Fruit fly (Drosophila melanogaster) S2 (cell line): ENCODE measurements around the gene CG13043.

ENCODE experiments used
- CG8478 ChIP-seq: fragments of >200 bp; optimal IDR thresholded peaks from 2 replicates; lab custom pipeline; 2018
- CTCF ChIP-seq, 2 experiments: fragments of >200 bp; optimal IDR thresholded peaks; 2 replicates each; lab custom pipeline; 2018

- TF ChIP-seq CG8478 (lab: Kevin White, UChicago): no peak
- TF ChIP-seq CTCF (optimal IDR thresholded peaks at IDR 0.05; lab: Kevin White, UChicago): no peak
Measured at dm6 chr3L:16330740-16331139, 25.1 kb upstream of the CG13043 start, which contains the start of gene CG33060.
